Fruit fly (Drosophila melanogaster) whole organism, embryonic: ENCODE results near the gene CG32712.

Experiments used
- Bteb2 ChIP-seq: fragments of 200-800 bp; sonication (Bioruptor generic); optimal IDR thresholded peaks from 2 replicates; lab custom pipeline; 2016; ENCODE audit warnings: missing biosample characterization, missing genetic modification characterization
- CG10366 ChIP-seq: fragments of 200-800 bp; sonication (Bioruptor generic); IDR thresholded peaks from 2 replicates; pipeline ENCODE4 v1.3.6; 2022; ENCODE audit warnings: missing biosample characterization, missing genetic modification characterization
- CG11085 ChIP-seq: fragments of 200-800 bp; sonication (Bioruptor generic); IDR thresholded peaks from 2 replicates; pipeline ENCODE4 v1.3.6; 2022; ENCODE audit warnings: missing biosample characterization, missing genetic modification characterization
- CG11504 ChIP-seq: fragments of 200-800 bp; sonication (Bioruptor generic); optimal IDR thresholded peaks from 3 replicates; lab custom pipeline; 2019; ENCODE audit warnings: missing biosample characterization, mild to moderate bottlenecking, missing genetic modification characterization, moderate library complexity
- CG12769 ChIP-seq: fragments of 200-800 bp; sonication (Bioruptor generic); optimal IDR thresholded peaks from 2 replicates; lab custom pipeline; 2019; ENCODE audit warnings: missing biosample characterization, mild to moderate bottlenecking, missing genetic modification characterization, moderate library complexity
- CG13287 ChIP-seq: fragments of 200-800 bp; sonication (Bioruptor generic); IDR thresholded peaks from 2 replicates; pipeline ENCODE4 v1.3.6; 2022; ENCODE audit warnings: missing biosample characterization, missing genetic modification characterization; ENCODE audit not compliant: partially characterized antibody
- CG13624 ChIP-seq: fragments of 200-800 bp; sonication (Bioruptor generic); optimal IDR thresholded peaks from 2 replicates; lab custom pipeline; 2016; ENCODE audit warnings: missing biosample characterization, missing genetic modification characterization
- CG1647 ChIP-seq: fragments of 200-800 bp; sonication (Bioruptor generic); optimal IDR thresholded peaks from 3 replicates; lab custom pipeline; 2016; ENCODE audit warnings: missing biosample characterization, missing genetic modification characterization
- CG16863 ChIP-seq: fragments of 200-800 bp; sonication (Bioruptor generic); optimal IDR thresholded peaks from 3 replicates; lab custom pipeline; 2016; ENCODE audit warnings: missing biosample characterization, missing genetic modification characterization
- CG17361 ChIP-seq: fragments of 200-800 bp; sonication (Bioruptor generic); IDR thresholded peaks from 3 replicates; pipeline ENCODE4 v1.3.6; 2022; ENCODE audit warnings: missing biosample characterization, missing genetic modification characterization
- CG2129 ChIP-seq: fragments of 200-800 bp; sonication (Bioruptor generic); IDR thresholded peaks from 2 replicates; pipeline ENCODE4 v1.3.6; 2022; ENCODE audit warnings: missing biosample characterization, missing genetic modification characterization; ENCODE audit not compliant: partially characterized antibody
- CG32532 ChIP-seq: fragments of 200-800 bp; sonication (Bioruptor generic); IDR thresholded peaks from 2 replicates; pipeline ENCODE4 v1.3.6; 2022; ENCODE audit warnings: missing biosample characterization, missing genetic modification characterization
- CG32767 ChIP-seq: fragments of 200-800 bp; sonication (Bioruptor generic); IDR thresholded peaks from 2 replicates; pipeline ENCODE4 v1.3.6; 2022; ENCODE audit warnings: missing biosample characterization, missing genetic modification characterization
- CG34376 ChIP-seq: fragments of 200-800 bp; sonication (Bioruptor generic); optimal IDR thresholded peaks from 2 replicates; lab custom pipeline; 2018; ENCODE audit warnings: missing biosample characterization, mild to moderate bottlenecking, missing genetic modification characterization
- CG4820 ChIP-seq: fragments of 200-800 bp; sonication (Bioruptor generic); optimal IDR thresholded peaks from 3 replicates; lab custom pipeline; 2016; ENCODE audit warnings: missing biosample characterization, missing genetic modification characterization
- CG4854 ChIP-seq: fragments of 200-800 bp; sonication (Bioruptor generic); optimal IDR thresholded peaks from 2 replicates; lab custom pipeline; 2016; ENCODE audit warnings: missing biosample characterization, missing genetic modification characterization, inconsistent platforms
- CG6175 ChIP-seq: fragments of 200-800 bp; sonication (Bioruptor generic); IDR thresholded peaks from 3 replicates; pipeline ENCODE4 v1.3.6; 2022; ENCODE audit warnings: missing biosample characterization, missing genetic modification characterization
- CG8359 ChIP-seq: fragments of 200-800 bp; sonication (Bioruptor generic); optimal IDR thresholded peaks from 2 replicates; lab custom pipeline; 2017; ENCODE audit warnings: missing biosample characterization, mild to moderate bottlenecking, missing genetic modification characterization, borderline replicate concordance
- CG9215 ChIP-seq: fragments of 200-800 bp; sonication (Bioruptor generic); IDR thresholded peaks from 2 replicates; pipeline ENCODE4 v1.3.6; 2022; ENCODE audit warnings: missing biosample characterization, missing genetic modification characterization
- CG9797 ChIP-seq: fragments of 200-800 bp; sonication (Bioruptor generic); optimal IDR thresholded peaks from 3 replicates; lab custom pipeline; 2018; ENCODE audit warnings: missing biosample characterization, mild to moderate bottlenecking, missing genetic modification characterization
- Deaf1 ChIP-seq: fragments of 200-800 bp; optimal IDR thresholded peaks from 3 replicates; lab custom pipeline; 2019; ENCODE audit warnings: missing biosample characterization, mild to moderate bottlenecking, missing genetic modification characterization, moderate library complexity
- Dek ChIP-seq: fragments of 200-800 bp; sonication (Bioruptor generic); optimal IDR thresholded peaks from 3 replicates; lab custom pipeline; 2019; ENCODE audit warnings: missing biosample characterization, mild to moderate bottlenecking, missing genetic modification characterization, moderate library complexity
- H2.0 ChIP-seq: fragments of 200-800 bp; sonication (Bioruptor generic); IDR thresholded peaks from 2 replicates; pipeline ENCODE4 v1.3.6; 2022; ENCODE audit warnings: missing biosample characterization, missing genetic modification characterization
- HHEX ChIP-seq: fragments of 200-800 bp; sonication (Bioruptor generic); optimal IDR thresholded peaks from 3 replicates; lab custom pipeline; 2017; ENCODE audit warnings: missing biosample characterization, mild to moderate bottlenecking, missing genetic modification characterization, missing genetic modification reagents
- MESR4 ChIP-seq: fragments of 200-800 bp; sonication (Bioruptor generic); optimal IDR thresholded peaks from 2 replicates; lab custom pipeline; 2018; ENCODE audit warnings: missing biosample characterization, mild to moderate bottlenecking, missing genetic modification characterization, moderate library complexity
- Myb ChIP-seq: fragments of 200-800 bp; sonication (Bioruptor generic); optimal IDR thresholded peaks from 2 replicates; lab custom pipeline; 2016; ENCODE audit warnings: missing biosample characterization, missing genetic modification characterization
- PHDP ChIP-seq: fragments of 200-800 bp; sonication (Bioruptor generic); optimal IDR thresholded peaks from 3 replicates; lab custom pipeline; 2018; ENCODE audit warnings: missing biosample characterization, mild to moderate bottlenecking, missing genetic modification characterization, moderate library complexity
- Side ChIP-seq: fragments of 200-800 bp; sonication (Bioruptor generic); optimal IDR thresholded peaks from 2 replicates; lab custom pipeline; 2016; ENCODE audit warnings: missing biosample characterization, missing genetic modification characterization
- aop ChIP-seq: fragments of 200-800 bp; sonication (Bioruptor generic); IDR thresholded peaks from 2 replicates; pipeline ENCODE4 v1.3.6; 2022; ENCODE audit warnings: missing biosample characterization, missing genetic modification characterization
- bowl ChIP-seq: fragments of 200-800 bp; sonication (Bioruptor generic); IDR thresholded peaks from 2 replicates; pipeline ENCODE4 v1.3.6; 2022; ENCODE audit warnings: missing biosample characterization, missing genetic modification characterization
- croc ChIP-seq: fragments of 200-800 bp; sonication (Bioruptor generic); conservative IDR thresholded peaks from 3 replicates; pipeline ENCODE4 v1.3.6; 2022; ENCODE audit warnings: missing biosample characterization, missing genetic modification characterization
- dimm ChIP-seq: fragments of 200-800 bp; sonication (Bioruptor generic); IDR thresholded peaks from 2 replicates; pipeline ENCODE4 v1.3.6; 2022; ENCODE audit warnings: missing biosample characterization, missing genetic modification characterization
- en ChIP-seq: fragments of 200-800 bp; sonication (Bioruptor generic); optimal IDR thresholded peaks from 2 replicates; lab custom pipeline; 2016; ENCODE audit warnings: missing biosample characterization, missing genetic modification characterization
- gcm ChIP-seq: fragments of 200-800 bp; sonication (Bioruptor generic); optimal IDR thresholded peaks from 2 replicates; lab custom pipeline; 2019; ENCODE audit warnings: missing biosample characterization, mild to moderate bottlenecking, missing genetic modification characterization, moderate library complexity
- gsb ChIP-seq: fragments of 200-800 bp; sonication (Bioruptor generic); IDR thresholded peaks from 2 replicates; pipeline ENCODE4 v1.3.6; 2022; ENCODE audit warnings: missing biosample characterization, missing genetic modification characterization
- jigr1 ChIP-seq: fragments of 200-800 bp; sonication (Bioruptor generic); IDR thresholded peaks from 3 replicates; pipeline ENCODE4 v1.3.6; 2022; ENCODE audit warnings: missing biosample characterization, missing genetic modification characterization
- lilli ChIP-seq: fragments of 200-800 bp; sonication (Bioruptor generic); optimal IDR thresholded peaks from 3 replicates; lab custom pipeline; 2016; ENCODE audit warnings: missing biosample characterization, missing genetic modification characterization
- lov ChIP-seq, 2 experiments: fragments of 200-800 bp in 1 of 2; fragments of >200 bp in 1 of 2; sonication (Bioruptor generic) in 1 of 2; IDR thresholded peaks in 1 of 2; optimal IDR thresholded peaks in 1 of 2; 2 replicates in 1 of 2; 3 replicates in 1 of 2; pipeline versions ENCODE4 v1.3.6 to Lab custom; 2017 to 2022; ENCODE audit warnings: missing biosample characterization in 1 of 2, missing genetic modification characterization in 1 of 2
- p53 ChIP-seq: fragments of 200-800 bp; sonication (Bioruptor generic); optimal IDR thresholded peaks from 2 replicates; lab custom pipeline; 2016; ENCODE audit warnings: missing biosample characterization, missing genetic modification characterization
- prd ChIP-seq, 3 experiments: fragments of >200 bp in 2 of 3; fragments of 200-800 bp in 1 of 3; sonication (Bioruptor generic) in 1 of 3; optimal IDR thresholded peaks in 2 of 3; IDR thresholded peaks in 1 of 3; 2 replicates in 2 of 3; 3 replicates in 1 of 3; pipeline versions ENCODE4 v1.3.6 to Lab custom; 2017 to 2022; ENCODE audit warnings: missing biosample characterization in 1 of 3, missing genetic modification characterization in 1 of 3
- run ChIP-seq: fragments of 200-800 bp; sonication (Bioruptor generic); optimal IDR thresholded peaks from 3 replicates; lab custom pipeline; 2018; ENCODE audit warnings: missing biosample characterization, mild to moderate bottlenecking, missing genetic modification characterization
- salm ChIP-seq: fragments of 200-800 bp; sonication (Bioruptor generic); optimal IDR thresholded peaks from 2 replicates; lab custom pipeline; 2018; ENCODE audit warnings: missing biosample characterization, mild to moderate bottlenecking, missing genetic modification characterization
- sc ChIP-seq, 3 experiments: fragments of >200 bp in 2 of 3; fragments of 200-800 bp in 1 of 3; sonication (Bioruptor generic) in 1 of 3; optimal IDR thresholded peaks; 2 replicates in 2 of 3; 3 replicates in 1 of 3; lab custom pipeline; 2017; ENCODE audit warnings: mild to moderate bottlenecking in 1 of 3, missing biosample characterization in 1 of 3, missing genetic modification characterization in 1 of 3, missing genetic modification reagents in 1 of 3
- schlank ChIP-seq: fragments of 200-800 bp; sonication (Bioruptor generic); optimal IDR thresholded peaks from 2 replicates; lab custom pipeline; 2018; ENCODE audit warnings: missing biosample characterization, mild to moderate bottlenecking, missing genetic modification characterization
- slbo ChIP-seq: fragments of 200-800 bp; sonication (Bioruptor generic); IDR thresholded peaks from 2 replicates; pipeline ENCODE4 v1.3.6; 2022; ENCODE audit warnings: missing biosample characterization, missing genetic modification characterization
- slou ChIP-seq: fragments of 200-800 bp; sonication (Bioruptor generic); optimal IDR thresholded peaks from 3 replicates; lab custom pipeline; 2016; ENCODE audit warnings: missing biosample characterization, missing genetic modification characterization
- sna ChIP-seq: fragments of 200-800 bp; sonication (Bioruptor generic); IDR thresholded peaks from 2 replicates; pipeline ENCODE4 v1.3.6; 2022; ENCODE audit warnings: missing biosample characterization, missing genetic modification characterization; ENCODE audit not compliant: partially characterized antibody
- vnd ChIP-seq: fragments of 200-800 bp; sonication (Bioruptor generic); IDR thresholded peaks from 3 replicates; pipeline ENCODE4 v1.3.6; 2022; ENCODE audit warnings: missing biosample characterization, missing genetic modification characterization; ENCODE audit not compliant: partially characterized antibody
- zen ChIP-seq: fragments of 200-800 bp; sonication (Bioruptor generic); optimal IDR thresholded peaks from 3 replicates; lab custom pipeline; 2018; ENCODE audit warnings: missing biosample characterization, mild to moderate bottlenecking, missing genetic modification characterization, moderate library complexity

Gene CG32712

DNA sequence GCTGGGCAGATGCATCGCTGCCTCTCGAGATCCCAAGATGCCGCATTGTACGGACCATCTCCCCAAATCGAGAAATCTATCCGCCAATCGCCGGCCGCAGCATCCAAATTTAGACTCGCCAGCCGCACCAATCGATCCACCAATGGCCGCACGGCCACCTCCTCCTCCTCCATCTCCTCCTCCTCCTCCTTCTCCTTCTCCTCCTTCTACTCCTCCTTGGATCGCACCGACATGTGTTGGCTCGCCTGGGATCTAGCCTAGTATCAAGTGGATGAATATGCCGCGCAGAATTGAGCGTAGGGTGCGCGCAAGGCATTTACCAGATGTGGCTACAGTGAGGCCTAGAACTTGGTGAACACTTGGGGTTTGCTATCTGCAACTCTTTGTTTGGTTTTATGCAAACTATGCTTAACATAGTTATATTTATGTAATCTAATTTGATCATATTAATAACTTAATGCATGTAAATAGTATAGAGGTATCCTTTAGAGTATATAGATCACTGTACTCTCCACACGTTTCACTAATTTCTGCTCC, 21.5 kb upstream of the CG32712 start, which contains the start of gene org-1 (continued):
- TF ChIP-seq CG32532 (GFP tag; lab: Robert Waterston, UW) (peak; percentile 96), CG9215 (GFP tag; lab: Robert Waterston, UW) (peak; percentile 93), CG2129 (GFP tag; lab: Robert Waterston, UW) (no peak), lilli (GFP tag; lab: Kevin White, UChicago) (peak; percentile 88), zen (tag; lab: Kevin White, UChicago) (peak; percentile 95), dimm (GFP tag; lab: Robert Waterston, UW) (peak; percentile 96), bowl (GFP tag; lab: Robert Waterston, UW) (peak; percentile 93), CG32767 (peak; percentile 96), CG4854 (peak; percentile 77), gcm (peak; percentile 93), prd (optimal IDR thresholded peaks at IDR 0.05; lab: Kevin White, UChicago) (no peak), prd (GFP tag; IDR thresholded peaks at IDR 0.05; lab: Robert Waterston, UW) (peak; percentile 99), H2.0 (GFP tag; lab: Robert Waterston, UW) (peak; percentile 98), gsb (peak; percentile 94), Side (GFP tag; lab: Kevin White, UChicago) (peak; percentile 67), run (peak; percentile 83), en (peak; percentile 62), CG4820 (peak; percentile 96), vnd (no peak), PHDP (tag; lab: Kevin White, UChicago) (peak; percentile 94), slbo (GFP tag; lab: Robert Waterston, UW) (peak; percentile 97), croc (GFP tag; lab: Robert Waterston, UW) (peak; percentile 98), lov (optimal IDR thresholded peaks at IDR 0.05; lab: Kevin White, UChicago) (no peak), lov (GFP tag; IDR thresholded peaks at IDR 0.05; lab: Robert Waterston, UW) (peak; percentile 99), CG16863 (peak; percentile 88), Dek (tag; lab: Kevin White, UChicago) (peak; percentile 91), p53 (GFP tag; lab: Kevin White, UChicago) (no peak), CG17361 (GFP tag; lab: Robert Waterston, UW) (peak; percentile 93), salm (peak; percentile 94), Bteb2 (GFP tag; lab: Kevin White, UChicago) (peak; percentile 69), aop (GFP tag; lab: Robert Waterston, UW) (peak; percentile 93), HHEX (GFP tag; lab: Kevin White, UChicago) (peak; percentile 89), CG13287 (no peak), CG11504 (tag; lab: Kevin White, UChicago) (peak; percentile 94), CG1647 (GFP tag; lab: Kevin White, UChicago) (peak; percentile 71), schlank (tag; lab: Kevin White, UChicago) (peak; percentile 70), CG8359 (GFP tag; lab: Kevin White, UChicago) (peak; percentile 88), sc (optimal IDR thresholded peaks at IDR 0.05; lab: Kevin White, UChicago) (no peak), sc (GFP tag; optimal IDR thresholded peaks at IDR 0.05; lab: Kevin White, UChicago) (peak; percentile 93), MESR4 (GFP tag; lab: Kevin White, UChicago) (peak; percentile 31), CG11085 (peak; percentile 93), CG6175 (GFP tag; lab: Robert Waterston, UW) (peak; percentile 93), CG34376 (GFP tag; lab: Kevin White, UChicago) (peak; percentile 58), Myb (GFP tag; lab: Kevin White, UChicago) (peak; percentile 60), CG9797 (GFP tag; lab: Kevin White, UChicago) (peak; percentile 16), jigr1 (GFP tag; lab: Robert Waterston, UW) (peak; percentile 97), Deaf1 (tag; lab: Kevin White, UChicago) (peak; percentile 65), slou (peak; percentile 79), sna (no peak), CG13624 (GFP tag; lab: Kevin White, UChicago) (peak; percentile 73), CG10366 (GFP tag; lab: Robert Waterston, UW) (peak; percentile 98), CG12769 (tag; lab: Kevin White, UChicago) (peak; percentile 95)
